Worm (Caenorhabditis elegans) whole organism, young adult: ENCODE data around the gene srx-19.
A peak's percentile ranks its signal among the peaks of the same experiment; 100 is the strongest.

Experiments used
- B0019.2 ChIP-seq: fragments of 200-800 bp; sonication (Bioruptor generic); conservative IDR thresholded peaks from 2 replicates; pipeline ENCODE4 v1.3.6; 2022; ENCODE audit warnings: missing genetic modification reagents, missing genetic modification characterization, missing compliant biosample characterization
- D2030.7 ChIP-seq: fragments of 200-800 bp; sonication (Bioruptor generic); IDR thresholded peaks from 2 replicates; pipeline ENCODE4 v1.3.6; 2022; ENCODE audit warnings: missing genetic modification reagents, missing genetic modification characterization, missing compliant biosample characterization
- F22D6.2 ChIP-seq: sonication (generic microtip); optimal IDR thresholded peaks from 2 replicates; lab custom pipeline; 2016; ENCODE audit warnings: mild to moderate bottlenecking, missing genetic modification characterization, missing compliant biosample characterization
- F37B4.10 ChIP-seq: fragments of 200-800 bp; sonication (Bioruptor generic); IDR thresholded peaks from 2 replicates; pipeline ENCODE4 v1.3.6; 2022; ENCODE audit warnings: missing genetic modification characterization, missing compliant biosample characterization
- F57A8.1 ChIP-seq: fragments of 200-800 bp; sonication (Bioruptor generic); optimal IDR thresholded peaks from 2 replicates; lab custom pipeline; 2018; ENCODE audit warnings: mild to moderate bottlenecking, missing genetic modification characterization, moderate library complexity, missing compliant biosample characterization
- K11D2.4 ChIP-seq: fragments of 200-800 bp; sonication (Bioruptor generic); IDR thresholded peaks from 2 replicates; pipeline ENCODE4 v1.3.6; 2022; ENCODE audit warnings: missing genetic modification reagents, missing genetic modification characterization, missing compliant biosample characterization
- Y53G8AR.9 ChIP-seq: fragments of 200-800 bp; sonication (Bioruptor generic); conservative IDR thresholded peaks from 2 replicates; pipeline ENCODE4 v1.3.6; 2022; ENCODE audit warnings: missing genetic modification reagents, missing genetic modification characterization, missing compliant biosample characterization
- Y56A3A.18 ChIP-seq: fragments of 200-800 bp; sonication (Bioruptor generic); IDR thresholded peaks from 2 replicates; pipeline ENCODE4 v1.3.6; 2022; ENCODE audit warnings: missing genetic modification reagents, missing genetic modification characterization, missing compliant biosample characterization
- Y79H2A.3 ChIP-seq: fragments of 200-800 bp; sonication (Bioruptor generic); conservative IDR thresholded peaks from 2 replicates; pipeline ENCODE4 v1.3.6; 2022; ENCODE audit warnings: missing genetic modification reagents, missing genetic modification characterization, missing compliant biosample characterization
- athp-1 ChIP-seq: sonication (generic microtip); optimal IDR thresholded peaks from 2 replicates; lab custom pipeline; 2017; ENCODE audit warnings: mild to moderate bottlenecking, missing genetic modification characterization, missing compliant biosample characterization
- attf-3 ChIP-seq: fragments of 200-800 bp; sonication (Bioruptor generic); conservative IDR thresholded peaks from 2 replicates; pipeline ENCODE4 v1.3.6; 2022; ENCODE audit warnings: missing genetic modification reagents, missing genetic modification characterization, missing compliant biosample characterization
- ceh-100 ChIP-seq: fragments of 200-800 bp; sonication (Bioruptor generic); IDR thresholded peaks from 2 replicates; pipeline ENCODE4 v1.3.6; 2022; ENCODE audit warnings: missing genetic modification reagents, missing genetic modification characterization, missing compliant biosample characterization
- ceh-27 ChIP-seq: fragments of 200-800 bp; sonication (Bioruptor generic); optimal IDR thresholded peaks from 2 replicates; lab custom pipeline; 2018; ENCODE audit warnings: mild to moderate bottlenecking, missing genetic modification characterization, moderate library complexity, missing compliant biosample characterization
- ceh-91 ChIP-seq: fragments of 200-800 bp; sonication (Bioruptor generic); IDR thresholded peaks from 2 replicates; pipeline ENCODE4 v1.3.6; 2022; ENCODE audit warnings: missing genetic modification reagents, missing genetic modification characterization, missing compliant biosample characterization
- dox-1 ChIP-seq: fragments of 200-800 bp; sonication (Bioruptor generic); IDR thresholded peaks from 2 replicates; pipeline ENCODE4 v1.3.6; 2022; ENCODE audit warnings: missing genetic modification reagents, missing genetic modification characterization, missing compliant biosample characterization
- dpl-1 ChIP-seq: fragments of 150-350 bp; optimal IDR thresholded peaks from 2 replicates; lab custom pipeline; 2014; ENCODE audit warnings: missing biosample characterization, missing genetic modification reagents, missing genetic modification characterization
- efl-1 ChIP-seq: fragments of 150-350 bp; optimal IDR thresholded peaks from 2 replicates; lab custom pipeline; 2014; ENCODE audit warnings: missing biosample characterization, missing genetic modification reagents, missing genetic modification characterization
- ekl-4 ChIP-seq: fragments of 200-800 bp; sonication (Bioruptor generic); IDR thresholded peaks from 2 replicates; pipeline ENCODE4 v1.3.6; 2022; ENCODE audit warnings: missing genetic modification reagents, missing genetic modification characterization, missing compliant biosample characterization
- fkh-3 ChIP-seq: sonication (generic microtip); optimal IDR thresholded peaks from 2 replicates; lab custom pipeline; 2016; ENCODE audit warnings: mild to moderate bottlenecking, missing genetic modification characterization, missing compliant biosample characterization
- hmg-1.2 ChIP-seq: fragments of 200-800 bp; sonication (Bioruptor generic); IDR thresholded peaks from 2 replicates; pipeline ENCODE4 v1.3.6; 2022; ENCODE audit warnings: missing genetic modification reagents, missing genetic modification characterization, missing compliant biosample characterization
- hmg-20 ChIP-seq: fragments of 200-800 bp; sonication (Bioruptor generic); IDR thresholded peaks from 2 replicates; pipeline ENCODE4 v1.3.6; 2022; ENCODE audit warnings: missing genetic modification reagents, missing genetic modification characterization, missing compliant biosample characterization
- hrde-1 ChIP-seq: sonication (generic microtip); optimal IDR thresholded peaks from 2 replicates; lab custom pipeline; 2016; ENCODE audit warnings: missing genetic modification characterization, mild to moderate bottlenecking, missing compliant biosample characterization, moderate library complexity, missing genotype, missing genetic modification reagents, borderline replicate concordance
- hsf-1 ChIP-seq: fragments of 200-800 bp; sonication (Bioruptor generic); IDR thresholded peaks from 2 replicates; pipeline ENCODE4 v1.3.6; 2022; ENCODE audit warnings: missing genetic modification reagents, missing genetic modification characterization, missing compliant biosample characterization
- lag-1 ChIP-seq: fragments of 200-800 bp; sonication (Bioruptor generic); IDR thresholded peaks from 2 replicates; pipeline ENCODE4 v1.3.6; 2022; ENCODE audit warnings: missing genetic modification reagents, missing genetic modification characterization, missing compliant biosample characterization
- let-526 ChIP-seq: fragments of 200-800 bp; sonication (Bioruptor generic); IDR thresholded peaks from 2 replicates; pipeline ENCODE4 v1.3.6; 2022; ENCODE audit warnings: missing genetic modification reagents, missing genetic modification characterization, missing compliant biosample characterization
- lin-26 ChIP-seq: fragments of 200-800 bp; sonication (Bioruptor generic); IDR thresholded peaks from 2 replicates; pipeline ENCODE4 v1.3.6; 2022; ENCODE audit warnings: missing genetic modification reagents, missing genetic modification characterization, missing compliant biosample characterization
- lsl-1 ChIP-seq: fragments of 200-800 bp; sonication (Bioruptor generic); optimal IDR thresholded peaks from 2 replicates; lab custom pipeline; 2018; ENCODE audit warnings: mild to moderate bottlenecking, missing genetic modification characterization, moderate library complexity, missing compliant biosample characterization
- madf-10 ChIP-seq: sonication (generic microtip); optimal IDR thresholded peaks from 2 replicates; lab custom pipeline; 2016; ENCODE audit warnings: mild to moderate bottlenecking, missing genetic modification characterization, missing compliant biosample characterization
- madf-8 ChIP-seq: fragments of 200-800 bp; sonication (Bioruptor generic); conservative IDR thresholded peaks from 2 replicates; pipeline ENCODE4 v1.3.6; 2022; ENCODE audit warnings: missing genetic modification reagents, missing genetic modification characterization, missing compliant biosample characterization
- mel-28 ChIP-seq: sonication (generic microtip); optimal IDR thresholded peaks from 2 replicates; lab custom pipeline; 2016; ENCODE audit warnings: borderline replicate concordance, mild to moderate bottlenecking, missing genetic modification characterization, missing compliant biosample characterization
- mes-4 ChIP-seq: sonication (generic microtip); optimal IDR thresholded peaks from 2 replicates; lab custom pipeline; 2016; ENCODE audit warnings: missing genotype, missing genetic modification characterization, missing compliant biosample characterization
- nfya-1 ChIP-seq: sonication (generic microtip); optimal IDR thresholded peaks from 2 replicates; lab custom pipeline; 2017; ENCODE audit warnings: antibody characterized with exemption, missing compliant biosample characterization, missing genetic modification characterization, borderline replicate concordance; ENCODE audit not compliant: insufficient read depth
- nhr-179 ChIP-seq: sonication (generic microtip); optimal IDR thresholded peaks from 2 replicates; lab custom pipeline; 2016; ENCODE audit warnings: mild to moderate bottlenecking, missing genetic modification characterization, missing compliant biosample characterization
- pha-4 ChIP-seq: fragments of 150-350 bp; sonication (generic microtip); optimal IDR thresholded peaks from 2 replicates; lab custom pipeline; 2014; ENCODE audit warnings: missing biosample characterization, missing genetic modification reagents, missing genetic modification characterization
- sdz-38 ChIP-seq: sonication (generic microtip); optimal IDR thresholded peaks from 2 replicates; lab custom pipeline; 2016; ENCODE audit warnings: missing genotype, missing genetic modification characterization, missing compliant biosample characterization
- snpc-1.3 ChIP-seq: sonication (generic microtip); optimal IDR thresholded peaks from 2 replicates; lab custom pipeline; 2017; ENCODE audit warnings: missing genetic modification characterization, mild to moderate bottlenecking, missing compliant biosample characterization, antibody characterized with exemption, moderate library complexity, missing genotype, missing genetic modification reagents; ENCODE audit not compliant: insufficient read depth
- snpc-3.4 ChIP-seq: sonication (generic microtip); optimal IDR thresholded peaks from 2 replicates; lab custom pipeline; 2017; ENCODE audit warnings: missing genetic modification characterization, mild to moderate bottlenecking, missing compliant biosample characterization, antibody characterized with exemption, moderate library complexity, missing genotype, missing genetic modification reagents
- snpc-4 ChIP-seq, 5 experiments: fragments of 150-350 bp in 1 of 5; sonication (generic microtip) in 4 of 5; optimal IDR thresholded peaks; 2 replicates each; lab custom pipeline; 2014 to 2018; ENCODE audit warnings: missing genetic modification characterization in 5 of 5, missing biosample characterization in 3 of 5, antibody characterized with exemption in 2 of 5, mild to moderate bottlenecking in 2 of 5, missing compliant biosample characterization in 2 of 5, missing genotype in 2 of 5, moderate library complexity in 2 of 5, missing genetic modification reagents in 1 of 5
- sptf-2 ChIP-seq: fragments of 200-800 bp; sonication (Bioruptor generic); optimal IDR thresholded peaks from 2 replicates; lab custom pipeline; 2018; ENCODE audit warnings: mild to moderate bottlenecking, missing genetic modification characterization, missing compliant biosample characterization
- tbp1 ChIP-seq: fragments of 200-800 bp; sonication (Bioruptor generic); optimal IDR thresholded peaks from 2 replicates; lab custom pipeline; 2018; ENCODE audit warnings: mild to moderate bottlenecking, missing genetic modification characterization, missing compliant biosample characterization
- xnd-1 ChIP-seq: sonication (generic microtip); optimal IDR thresholded peaks from 2 replicates; lab custom pipeline; 2016; ENCODE audit warnings: missing genotype, missing genetic modification reagents, missing genetic modification characterization, missing compliant biosample characterization
- ztf-18 ChIP-seq: sonication (generic microtip); optimal IDR thresholded peaks from 2 replicates; lab custom pipeline; 2016; ENCODE audit warnings: missing genotype, mild to moderate bottlenecking, missing genetic modification characterization, missing compliant biosample characterization
- ztf-25 ChIP-seq: fragments of 200-800 bp; sonication (Bioruptor generic); IDR thresholded peaks from 2 replicates; pipeline ENCODE4 v1.3.6; 2022; ENCODE audit warnings: missing genetic modification reagents, missing genetic modification characterization, missing compliant biosample characterization

Gene srx-19

ce11 chrIV:6841562-6842282, 31.3 kb upstream of the srx-19 start:
- TF ChIP-seq attf-3 (no peak), sptf-2 (no peak), ztf-25 (GFP tag; lab: Robert Waterston, UW) (no peak), F57A8.1 (GFP tag; lab: Kevin White, UChicago) (no peak), athp-1 (no peak), hmg-1.2 (no peak), D2030.7 (GFP tag; lab: Robert Waterston, UW) (no peak), fkh-3 (tag; lab: Kevin White, UChicago) (no peak), snpc-3.4 (tag; lab: Kevin White, UChicago) (no peak), nfya-1 (tag; lab: Kevin White, UChicago) (no peak), K11D2.4 (GFP tag; lab: Robert Waterston, UW) (no peak), mes-4 (tag; lab: Kevin White, UChicago) (no peak), mel-28 (tag; lab: Kevin White, UChicago) (no peak), hsf-1 (GFP tag; lab: Robert Waterston, UW) (no peak), snpc-4 (GFP tag; optimal IDR thresholded peaks at IDR 0.05; lab: Kevin White, UChicago) (no peak), snpc-4 (tag; optimal IDR thresholded peaks at IDR 0.05; lab: Kevin White, UChicago) (no peak)
- TF ChIP-seq, all 124 proteins: peak for 0

DNA sequence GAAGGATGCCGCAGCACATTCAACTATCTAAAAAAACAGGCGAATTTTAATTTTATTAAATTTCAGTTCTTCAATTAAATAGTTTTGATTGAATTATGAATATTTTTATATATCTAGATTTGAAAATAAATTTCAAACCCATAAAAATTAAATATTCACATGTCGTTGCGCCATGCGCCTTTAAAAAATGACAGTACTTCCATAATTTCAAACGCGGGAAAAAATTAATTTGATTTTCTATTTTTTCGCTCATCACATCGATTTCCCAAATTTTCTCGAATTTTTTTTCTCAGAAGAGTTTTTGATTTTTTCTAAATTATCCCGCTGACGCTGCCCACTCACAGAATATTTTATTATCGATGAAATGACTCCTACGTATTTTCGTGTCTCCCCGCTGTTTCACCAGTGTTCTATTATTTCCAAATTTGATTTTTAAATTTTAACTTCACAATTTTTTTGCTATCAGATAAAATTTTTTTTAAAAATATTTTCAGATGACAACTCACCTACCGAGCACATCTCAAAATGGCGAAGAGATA, 30.5 kb upstream of the srx-19 start, which contains the start of gene lip-1:
TSS of gene lip-1 (plus strand) at position 489 of the 539 bp plus-strand sequence.
- TF ChIP-seq F37B4.10 (GFP tag; lab: Robert Waterston, UW) (no peak), snpc-1.3 (no peak), ekl-4 (no peak), Y53G8AR.9 (GFP tag; lab: Robert Waterston, UW) (peak; percentile 32; the same call in 1 of the 2 replicates), athp-1 (no peak), hsf-1 (GFP tag; lab: Robert Waterston, UW) (peak; percentile 70; the same call in 1 of the 2 replicates), sdz-38 (tag; lab: Kevin White, UChicago) (no peak), lag-1 (GFP tag; lab: Robert Waterston, UW) (no peak), dox-1 (GFP tag; lab: Robert Waterston, UW) (no peak; the same call in 1 of the 2 replicates), ztf-18 (tag; lab: Kevin White, UChicago) (no peak), pha-4 (tag; lab: Kevin White, UChicago) (no peak), madf-10 (tag; lab: Kevin White, UChicago) (no peak), ceh-91 (GFP tag; lab: Robert Waterston, UW) (peak; percentile 72), dpl-1 (GFP tag; lab: Kevin White, UChicago) (peak; percentile 73), hrde-1 (no peak), madf-8 (peak; percentile 94), B0019.2 (GFP tag; lab: Robert Waterston, UW) (peak; percentile 28; the same call in 1 of the 2 replicates), lin-26 (no peak), efl-1 (GFP tag; lab: Kevin White, UChicago) (peak; percentile 93), Y56A3A.18 (GFP tag; lab: Robert Waterston, UW) (no peak), snpc-3.4 (tag; lab: Kevin White, UChicago) (peak; percentile 22), snpc-4 (GFP tag; optimal IDR thresholded peaks at IDR 0.05; lab: Kevin White, UChicago) (peak; percentile 46), snpc-4 (tag; optimal IDR thresholded peaks at IDR 0.05; lab: Kevin White, UChicago) (peak in 3 of 4 experiments; percentile 33 to 77 (median 68)), let-526 (no peak), F22D6.2 (tag; lab: Kevin White, UChicago) (no peak), tbp1 (GFP tag; lab: Kevin White, UChicago) (peak; percentile 38), Y79H2A.3 (GFP tag; lab: Robert Waterston, UW) (no peak), xnd-1 (tag; lab: Kevin White, UChicago) (peak; percentile 69), lsl-1 (GFP tag; lab: Kevin White, UChicago) (peak; percentile 90), hmg-20 (GFP tag; lab: Robert Waterston, UW) (no peak), ceh-100 (no peak), nfya-1 (tag; lab: Kevin White, UChicago) (no peak), D2030.7 (GFP tag; lab: Robert Waterston, UW) (peak; percentile 74), nhr-179 (tag; lab: Kevin White, UChicago) (no peak), ceh-27 (GFP tag; lab: Kevin White, UChicago) (no peak)
